Fruit fly (Drosophila melanogaster) whole organism, embryonic: ENCODE measurements around the gene CG11617.
A peak's percentile ranks its signal among the peaks of the same experiment; 100 is the strongest.

Source experiments
- ATbp ChIP-seq: fragments of 200-800 bp; sonication (Bioruptor generic); optimal IDR thresholded peaks from 2 replicates; lab custom pipeline; 2017; ENCODE audit warnings: missing biosample characterization, mild to moderate bottlenecking, missing genetic modification characterization, missing genetic modification reagents
- Adf1 ChIP-seq: fragments of 200-800 bp; sonication (Bioruptor generic); IDR thresholded peaks from 2 replicates; pipeline ENCODE4 v1.3.6; 2022; ENCODE audit warnings: missing biosample characterization, missing genetic modification characterization
- Bdp1 ChIP-seq: fragments of 200-800 bp; sonication (Bioruptor generic); optimal IDR thresholded peaks from 3 replicates; lab custom pipeline; 2016; ENCODE audit warnings: missing biosample characterization, missing genetic modification characterization
- CG1024 ChIP-seq: fragments of 200-800 bp; sonication (Bioruptor generic); IDR thresholded peaks from 2 replicates; pipeline ENCODE4 v1.3.6; 2022; ENCODE audit warnings: missing biosample characterization, missing genetic modification characterization
- CG11085 ChIP-seq: fragments of 200-800 bp; sonication (Bioruptor generic); IDR thresholded peaks from 2 replicates; pipeline ENCODE4 v1.3.6; 2022; ENCODE audit warnings: missing biosample characterization, missing genetic modification characterization
- CG12659 ChIP-seq: fragments of 200-800 bp; sonication (Bioruptor generic); optimal IDR thresholded peaks from 3 replicates; lab custom pipeline; 2017; ENCODE audit warnings: mild to moderate bottlenecking, missing biosample characterization, missing genetic modification reagents, missing genetic modification characterization
- CG14014 ChIP-seq: fragments of 200-800 bp; sonication (Bioruptor generic); IDR thresholded peaks from 2 replicates; pipeline ENCODE4 v1.3.6; 2022; ENCODE audit warnings: missing biosample characterization, missing genetic modification characterization
- CG1832 ChIP-seq: fragments of 200-800 bp; sonication (Bioruptor generic); optimal IDR thresholded peaks from 2 replicates; lab custom pipeline; 2017; ENCODE audit warnings: missing biosample characterization, mild to moderate bottlenecking, missing genetic modification characterization, inconsistent platforms
- CG18764 ChIP-seq: fragments of 200-800 bp; sonication (Bioruptor generic); optimal IDR thresholded peaks from 3 replicates; lab custom pipeline; 2016; ENCODE audit warnings: missing biosample characterization, missing genetic modification characterization
- CG2129 ChIP-seq: fragments of 200-800 bp; sonication (Bioruptor generic); IDR thresholded peaks from 2 replicates; pipeline ENCODE4 v1.3.6; 2022; ENCODE audit warnings: missing biosample characterization, missing genetic modification characterization; ENCODE audit not compliant: partially characterized antibody
- CG3163 ChIP-seq: fragments of 200-800 bp; sonication (Bioruptor generic); optimal IDR thresholded peaks from 3 replicates; lab custom pipeline; 2016; ENCODE audit warnings: missing biosample characterization, missing genetic modification characterization
- CG34224 ChIP-seq: fragments of 200-800 bp; sonication (Bioruptor generic); IDR thresholded peaks from 3 replicates; pipeline ENCODE4 v1.3.6; 2022; ENCODE audit warnings: missing biosample characterization, missing genetic modification characterization; ENCODE audit not compliant: partially characterized antibody
- CG3847 ChIP-seq: fragments of 200-800 bp; sonication (Bioruptor generic); IDR thresholded peaks from 2 replicates; pipeline ENCODE4 v1.3.6; 2022; ENCODE audit warnings: missing biosample characterization, missing genetic modification characterization
- CG5180 ChIP-seq: fragments of 200-800 bp; sonication (Bioruptor generic); optimal IDR thresholded peaks from 3 replicates; lab custom pipeline; 2017; ENCODE audit warnings: missing biosample characterization, missing genetic modification characterization, mild to moderate bottlenecking, moderate library complexity, missing genetic modification reagents
- CG7372 ChIP-seq: fragments of 200-800 bp; sonication (Bioruptor generic); IDR thresholded peaks from 2 replicates; pipeline ENCODE4 v1.3.6; 2022; ENCODE audit warnings: missing biosample characterization, missing genetic modification characterization
- CG7556 ChIP-seq: fragments of 200-800 bp; sonication (Bioruptor generic); optimal IDR thresholded peaks from 2 replicates; lab custom pipeline; 2017; ENCODE audit warnings: missing biosample characterization, mild to moderate bottlenecking, missing genetic modification characterization
- CG8290 ChIP-seq, 3 experiments: fragments of 200-800 bp; sonication (Bioruptor generic); optimal IDR thresholded peaks; 2 replicates each; lab custom pipeline; 2016 to 2019; ENCODE audit warnings: missing biosample characterization in 3 of 3, missing genetic modification characterization in 3 of 3, mild to moderate bottlenecking in 2 of 3, moderate library complexity in 1 of 3
- CoRest ChIP-seq: fragments of 200-800 bp; sonication (Bioruptor generic); optimal IDR thresholded peaks from 3 replicates; lab custom pipeline; 2018; ENCODE audit warnings: missing biosample characterization, mild to moderate bottlenecking, missing genetic modification characterization, moderate library complexity
- Drgx ChIP-seq: fragments of 200-800 bp; sonication (Bioruptor generic); IDR thresholded peaks from 2 replicates; pipeline ENCODE4 v1.3.6; 2022; ENCODE audit warnings: missing biosample characterization, missing genetic modification characterization
- Ets65A ChIP-seq: fragments of 200-800 bp; sonication (Bioruptor generic); peaks from one replicate; lab custom pipeline; 2016; ENCODE audit warnings: missing biosample characterization, missing genetic modification characterization
- Fer2 ChIP-seq: fragments of 200-800 bp; sonication (Bioruptor generic); optimal IDR thresholded peaks from 2 replicates; lab custom pipeline; 2018; ENCODE audit warnings: missing biosample characterization, mild to moderate bottlenecking, missing genetic modification characterization, moderate library complexity
- Gsc ChIP-seq: fragments of 200-800 bp; sonication (Bioruptor generic); IDR thresholded peaks from 2 replicates; pipeline ENCODE4 v1.3.6; 2022; ENCODE audit warnings: missing biosample characterization, missing genetic modification characterization
- H15 ChIP-seq: fragments of 200-800 bp; sonication (Bioruptor generic); IDR thresholded peaks from 3 replicates; pipeline ENCODE4 v1.3.6; 2022; ENCODE audit warnings: missing biosample characterization, missing genetic modification characterization
- Hr39 ChIP-seq: fragments of >200 bp; optimal IDR thresholded peaks from 2 replicates; lab custom pipeline; 2017
- Hsf ChIP-seq: fragments of 200-800 bp; sonication (Bioruptor generic); optimal IDR thresholded peaks from 3 replicates; lab custom pipeline; 2016; ENCODE audit warnings: missing biosample characterization, missing genetic modification characterization
- Lim3 ChIP-seq: fragments of 200-800 bp; sonication (Bioruptor generic); IDR thresholded peaks from 2 replicates; pipeline ENCODE4 v1.3.6; 2022; ENCODE audit warnings: missing biosample characterization, missing genetic modification characterization
- Meics ChIP-seq: fragments of 200-800 bp; sonication (Bioruptor generic); optimal IDR thresholded peaks from 2 replicates; lab custom pipeline; 2017; ENCODE audit warnings: missing biosample characterization, mild to moderate bottlenecking, missing genetic modification characterization
- Neu2 ChIP-seq: fragments of 200-800 bp; sonication (Bioruptor generic); optimal IDR thresholded peaks from 3 replicates; lab custom pipeline; 2016; ENCODE audit warnings: missing biosample characterization, missing genetic modification characterization, borderline replicate concordance
- Nf-YB ChIP-seq: fragments of 200-800 bp; sonication (Bioruptor generic); optimal IDR thresholded peaks from 3 replicates; lab custom pipeline; 2019; ENCODE audit warnings: missing biosample characterization, mild to moderate bottlenecking, missing genetic modification characterization, moderate library complexity
- Nf-YC ChIP-seq: fragments of 200-800 bp; optimal IDR thresholded peaks from 3 replicates; lab custom pipeline; 2019; ENCODE audit warnings: missing biosample characterization, mild to moderate bottlenecking, missing genetic modification characterization, moderate library complexity
- Oaz ChIP-seq: fragments of 200-800 bp; sonication (Bioruptor generic); IDR thresholded peaks from 2 replicates; pipeline ENCODE4 v1.3.6; 2022; ENCODE audit warnings: missing biosample characterization, missing genetic modification characterization
- Scr ChIP-seq: fragments of 200-800 bp; sonication (Bioruptor generic); IDR thresholded peaks from 2 replicates; pipeline ENCODE4 v1.3.6; 2022; ENCODE audit warnings: missing biosample characterization, missing genetic modification characterization; ENCODE audit not compliant: partially characterized antibody
- Sox100B ChIP-seq: fragments of 200-800 bp; sonication (Bioruptor generic); optimal IDR thresholded peaks from 3 replicates; lab custom pipeline; 2018; ENCODE audit warnings: missing biosample characterization, mild to moderate bottlenecking, missing genetic modification characterization
- Spps ChIP-seq: fragments of 200-800 bp; sonication (Bioruptor generic); optimal IDR thresholded peaks from 2 replicates; lab custom pipeline; 2018; ENCODE audit warnings: missing biosample characterization, mild to moderate bottlenecking, missing genetic modification characterization
- Ssrp ChIP-seq: fragments of 200-800 bp; sonication (Bioruptor generic); optimal IDR thresholded peaks from 2 replicates; lab custom pipeline; 2018; ENCODE audit warnings: missing biosample characterization, mild to moderate bottlenecking, missing genetic modification characterization, moderate library complexity
- corto ChIP-seq: fragments of 200-800 bp; sonication (Bioruptor generic); optimal IDR thresholded peaks from 2 replicates; lab custom pipeline; 2016; ENCODE audit warnings: missing biosample characterization, mild to moderate bottlenecking, missing genetic modification characterization, moderate library complexity
- cwo ChIP-seq: fragments of 200-800 bp; sonication (Bioruptor generic); optimal IDR thresholded peaks from 3 replicates; lab custom pipeline; 2017; ENCODE audit warnings: missing biosample characterization, missing genetic modification characterization, mild to moderate bottlenecking, moderate library complexity, missing genetic modification reagents
- dm ChIP-seq: fragments of 200-800 bp; sonication (Bioruptor generic); optimal IDR thresholded peaks from 3 replicates; lab custom pipeline; 2016; ENCODE audit warnings: missing biosample characterization, missing genetic modification characterization
- dpn ChIP-seq, 2 experiments: fragments of 200-800 bp; sonication (Bioruptor generic); optimal IDR thresholded peaks; 3 replicates each; lab custom pipeline; 2016; ENCODE audit warnings: missing biosample characterization in 2 of 2, missing genetic modification characterization in 2 of 2
- gem ChIP-seq: fragments of 200-800 bp; sonication (Bioruptor generic); optimal IDR thresholded peaks from 2 replicates; lab custom pipeline; 2019; ENCODE audit warnings: missing biosample characterization, mild to moderate bottlenecking, missing genetic modification characterization, moderate library complexity
- gro ChIP-seq: fragments of 200-800 bp; sonication (Bioruptor generic); optimal IDR thresholded peaks from 2 replicates; lab custom pipeline; 2016; ENCODE audit warnings: missing biosample characterization, missing genetic modification characterization
- kay ChIP-seq: fragments of 200-800 bp; sonication (Bioruptor generic); optimal IDR thresholded peaks from 2 replicates; lab custom pipeline; 2016; ENCODE audit warnings: missing biosample characterization, missing genetic modification characterization
- nau ChIP-seq: fragments of 200-800 bp; sonication (Bioruptor generic); optimal IDR thresholded peaks from 3 replicates; lab custom pipeline; 2017; ENCODE audit warnings: missing biosample characterization, mild to moderate bottlenecking, missing genetic modification characterization, missing genetic modification reagents
- pan ChIP-seq, 4 experiments: fragments of >200 bp in 3 of 4; fragments of 200-800 bp in 1 of 4; sonication (Bioruptor generic) in 1 of 4; optimal IDR thresholded peaks in 3 of 4; IDR thresholded peaks in 1 of 4; 2 replicates each; pipeline versions ENCODE4 v1.3.6 to Lab custom; 2017 to 2022; ENCODE audit warnings: missing biosample characterization in 2 of 4, missing genetic modification characterization in 2 of 4, mixed read lengths in 1 of 4
- ranshi ChIP-seq: fragments of 200-800 bp; sonication (Bioruptor generic); IDR thresholded peaks from 2 replicates; pipeline ENCODE4 v1.3.6; 2022; ENCODE audit warnings: missing biosample characterization, missing genetic modification characterization
- tio ChIP-seq: fragments of 200-800 bp; sonication (Bioruptor generic); optimal IDR thresholded peaks from 2 replicates; lab custom pipeline; 2017; ENCODE audit warnings: missing biosample characterization, missing genetic modification characterization, inconsistent platforms
- unpg ChIP-seq: fragments of 200-800 bp; sonication (Bioruptor generic); optimal IDR thresholded peaks from 3 replicates; lab custom pipeline; 2018; ENCODE audit warnings: missing biosample characterization, mild to moderate bottlenecking, missing genetic modification characterization, moderate library complexity
- z ChIP-seq: fragments of 200-800 bp; sonication (Bioruptor generic); IDR thresholded peaks from 3 replicates; pipeline ENCODE4 v1.3.6; 2022; ENCODE audit warnings: missing biosample characterization, missing genetic modification characterization

CG11617 gene

dm6 chr2L:224599-225385 is 17.7 kb upstream of the CG11617 start (continued):
- TF ChIP-seq Hsf (peak; percentile 47), CG3847 (GFP tag; lab: Robert Waterston, UW) (peak; percentile 52), Ets65A (GFP tag; lab: Kevin White, UChicago) (peak; percentile 81), Bdp1 (peak; percentile 38), CG5180 (GFP tag; lab: Kevin White, UChicago) (peak; percentile 46), Spps (tag; lab: Kevin White, UChicago) (no peak), Nf-YB (no peak), Neu2 (no peak), unpg (GFP tag; lab: Kevin White, UChicago) (no peak), CG14014 (GFP tag; lab: Robert Waterston, UW) (peak; percentile 61), Scr (GFP tag; lab: Robert Waterston, UW) (no peak), Sox100B (peak; percentile 53), CG34224 (GFP tag; lab: Robert Waterston, UW) (0 out of 3 replicates have a peak, but pooled peaks have one; percentile 4), Gsc (0 out of 2 replicates have a peak, but pooled peaks have one; percentile 33), Ssrp (tag; lab: Kevin White, UChicago) (peak; percentile 63), gem (peak; percentile 73), Hr39 (no peak), CG1024 (GFP tag; lab: Robert Waterston, UW) (peak; percentile 8; the same call in 1 of the 2 replicates), Oaz (GFP tag; lab: Robert Waterston, UW) (no peak), CG11085 (GFP tag; lab: Robert Waterston, UW) (no peak), z (GFP tag; lab: Robert Waterston, UW) (no peak; the same call in 2 of the 3 replicates), CG3163 (GFP tag; lab: Kevin White, UChicago) (no peak), Meics (GFP tag; lab: Kevin White, UChicago) (peak; percentile 74), dm (GFP tag; lab: Kevin White, UChicago) (peak; percentile 27), Lim3 (GFP tag; lab: Robert Waterston, UW) (no peak), Drgx (GFP tag; lab: Robert Waterston, UW) (peak; percentile 67), kay (GFP tag; lab: Kevin White, UChicago) (peak; percentile 54), CG7372 (0 out of 2 replicates have a peak, but pooled peaks have one; percentile 19), Fer2 (peak; percentile 17), CG1832 (no peak), nau (no peak), gro (GFP tag; lab: Kevin White, UChicago) (no peak), CG18764 (peak; percentile 34), CG7556 (peak; percentile 82), CoRest (no peak), CG2129 (GFP tag; lab: Robert Waterston, UW) (no peak), cwo (GFP tag; lab: Kevin White, UChicago) (peak; percentile 68), Nf-YC (tag; lab: Kevin White, UChicago) (no peak), Adf1 (GFP tag; lab: Robert Waterston, UW) (peak; percentile 51), CG12659 (peak; percentile 52), pan (optimal IDR thresholded peaks at IDR 0.05; lab: Kevin White, UChicago) (no peak), pan (GFP tag; optimal IDR thresholded peaks at IDR 0.05 in 1 of 2, IDR thresholded peaks at IDR 0.05 in 1 of 2) (peak in 1 of 2 experiments; percentile 57), CG8290 (GFP tag; optimal IDR thresholded peaks at IDR 0.05; lab: Kevin White, UChicago) (no peak), CG8290 (tag; optimal IDR thresholded peaks at IDR 0.05; lab: Kevin White, UChicago) (no peak), ranshi (GFP tag; lab: Robert Waterston, UW) (no peak; the same call in 1 of the 2 replicates), H15 (peak; percentile 43; the same call in 1 of the 3 replicates), tio (GFP tag; lab: Kevin White, UChicago) (peak; percentile 38), corto (peak; percentile 72), dpn (GFP tag; optimal IDR thresholded peaks at IDR 0.05; lab: Kevin White, UChicago) (peak; percentile 63 to 67), ATbp (peak; percentile 50)
